Fruit fly (Drosophila melanogaster): ENCODE data around the gene CG11149.

Gene CG11149

DNA sequence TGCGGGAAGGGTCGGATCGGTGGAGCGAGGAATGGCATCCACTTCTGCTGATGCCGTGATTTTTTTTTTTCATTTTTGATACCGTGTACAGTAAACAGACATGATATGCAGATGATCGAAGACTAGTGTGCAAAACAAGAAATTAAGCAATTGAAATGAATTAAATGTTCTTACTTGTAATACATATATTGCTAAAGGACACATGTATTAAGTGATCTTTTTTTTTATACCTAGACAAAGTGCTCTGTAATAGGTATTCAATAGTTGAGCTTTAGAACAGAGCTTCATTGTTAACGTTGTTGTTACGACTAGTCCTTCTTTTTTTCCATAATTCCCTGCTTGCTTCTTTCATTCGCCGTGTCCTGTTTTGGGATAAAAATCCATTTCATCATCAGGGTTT lies 30.7 kb upstream of the CG11149 start:
- TF ChIP-seq Rel (GFP tag; optimal IDR thresholded peaks at IDR 0.05) = no peak
- no peak for TF ChIP-seq Rel (tag; optimal IDR thresholded peaks at IDR 0.05)
- TF ChIP-seq lola (GFP tag; optimal IDR thresholded peaks at IDR 0.05) = no peak
- no peak for TF ChIP-seq usp (GFP tag; optimal IDR thresholded peaks at IDR 0.05)
- TF ChIP-seq dl (GFP tag; optimal IDR thresholded peaks at IDR 0.05; ENCODE audit: insufficient read depth in 1 of 2, partially characterized antibody in 2 of 2) = no peak
- TF ChIP-seq Hr83 (GFP tag; optimal IDR thresholded peaks at IDR 0.05; ENCODE audit: poor library complexity, severe bottlenecking) = no peak
- TF ChIP-seq woc (GFP tag; optimal IDR thresholded peaks at IDR 0.05) = peak; percentile 50
- no peak for TF ChIP-seq sage (GFP tag; optimal IDR thresholded peaks at IDR 0.05)
- no peak for TF ChIP-seq dsf (GFP tag; optimal IDR thresholded peaks at IDR 0.05; ENCODE audit: borderline replicate concordance)
- no peak for TF ChIP-seq sv (GFP tag; optimal IDR thresholded peaks at IDR 0.05)
- peak; percentile 55 for TF ChIP-seq fru (GFP tag; optimal IDR thresholded peaks at IDR 0.05)
- TF ChIP-seq brk (GFP tag; optimal IDR thresholded peaks at IDR 0.05) = no peak
- no peak for TF ChIP-seq Myc (optimal IDR thresholded peaks at IDR 0.05)
- peak; percentile 28 for TF ChIP-seq br (GFP tag; optimal IDR thresholded peaks at IDR 0.05)
- no peak for TF ChIP-seq Abd-B (GFP tag; optimal IDR thresholded peaks at IDR 0.05)
- no peak for TF ChIP-seq Jra (GFP tag; optimal IDR thresholded peaks at IDR 0.05)
- peak; percentile 40 for TF ChIP-seq ey (GFP tag; optimal IDR thresholded peaks at IDR 0.05)
- TF ChIP-seq psq (GFP tag; optimal IDR thresholded peaks at IDR 0.05) = peak; percentile 42
- no peak for TF ChIP-seq CrebA (GFP tag; optimal IDR thresholded peaks at IDR 0.05; ENCODE audit: borderline replicate concordance)
- no peak for TF ChIP-seq CG9705 (GFP tag; optimal IDR thresholded peaks at IDR 0.05)
- TF ChIP-seq CG32264 (GFP tag; optimal IDR thresholded peaks at IDR 0.05) = no peak
- no peak for TF ChIP-seq pan (optimal IDR thresholded peaks at IDR 0.05)
- TF ChIP-seq foxo (GFP tag; optimal IDR thresholded peaks at IDR 0.05) = peak in 1 of 2 experiments; percentile 28
- no peak for TF ChIP-seq Hr78 (GFP tag; optimal IDR thresholded peaks at IDR 0.05)
- no peak for TF ChIP-seq Dfd (GFP tag; optimal IDR thresholded peaks at IDR 0.05)
- TF ChIP-seq OdsH (GFP tag; optimal IDR thresholded peaks at IDR 0.05) = peak; percentile 38
- no peak for TF ChIP-seq Vsx2 (GFP tag; optimal IDR thresholded peaks at IDR 0.05; ENCODE audit: partially characterized antibody)
- no peak for TF ChIP-seq tai (GFP tag; optimal IDR thresholded peaks at IDR 0.05)
- no peak for TF ChIP-seq Mio (GFP tag; optimal IDR thresholded peaks at IDR 0.05)
- TF ChIP-seq rgr (GFP tag; optimal IDR thresholded peaks at IDR 0.05) = peak; percentile 33
- no peak for TF ChIP-seq dmrt93B (GFP tag; optimal IDR thresholded peaks at IDR 0.05)
- no peak for TF ChIP-seq Dif (GFP tag; optimal IDR thresholded peaks at IDR 0.05; ENCODE audit: partially characterized antibody)
- TF ChIP-seq Hnf4 (GFP tag; optimal IDR thresholded peaks at IDR 0.05) = no peak
- peak; percentile 50 for TF ChIP-seq h (GFP tag; optimal IDR thresholded peaks at IDR 0.05)
- TF ChIP-seq jim (GFP tag; optimal IDR thresholded peaks at IDR 0.05) = no peak
- peak; percentile 31 for TF ChIP-seq HLH106 (tag; optimal IDR thresholded peaks at IDR 0.05)
- TF ChIP-seq Sp1 (GFP tag; optimal IDR thresholded peaks at IDR 0.05) = peak; percentile 24
- TF ChIP-seq N (GFP tag; optimal IDR thresholded peaks at IDR 0.05) = no peak
- no peak for TF ChIP-seq GATAd (GFP tag; optimal IDR thresholded peaks at IDR 0.05)

DNA sequence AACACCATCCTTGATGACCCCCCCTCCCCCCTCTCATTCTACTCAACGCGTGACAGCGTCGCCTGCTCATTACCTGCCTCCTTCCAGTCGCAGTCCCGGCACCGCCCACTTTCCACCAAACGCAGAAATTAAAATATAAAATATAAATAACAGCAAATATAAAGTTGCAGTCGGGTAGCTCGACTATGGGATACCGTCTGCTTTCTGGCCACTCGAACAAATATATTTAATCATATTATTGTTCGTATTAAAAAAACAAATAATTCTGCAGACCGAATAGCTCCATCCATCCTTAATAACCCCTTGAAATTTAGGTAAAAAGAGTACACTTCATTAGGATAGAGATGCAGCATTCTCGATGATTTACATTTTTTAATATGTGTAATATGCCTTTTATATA lies 27.5 kb upstream of the CG11149 start:
- TF ChIP-seq h (GFP tag; optimal IDR thresholded peaks at IDR 0.05) = no peak
- no peak for TF ChIP-seq foxo (GFP tag; optimal IDR thresholded peaks at IDR 0.05)
- TF ChIP-seq Dfd (GFP tag; optimal IDR thresholded peaks at IDR 0.05) = no peak
- TF ChIP-seq lola (GFP tag; optimal IDR thresholded peaks at IDR 0.05) = no peak
- TF ChIP-seq Rel (GFP tag; optimal IDR thresholded peaks at IDR 0.05) = no peak
- no peak for TF ChIP-seq Rel (tag; optimal IDR thresholded peaks at IDR 0.05)
- no peak for TF ChIP-seq Mio (GFP tag; optimal IDR thresholded peaks at IDR 0.05)
- TF ChIP-seq dmrt93B (GFP tag; optimal IDR thresholded peaks at IDR 0.05) = no peak
- TF ChIP-seq dl (GFP tag; optimal IDR thresholded peaks at IDR 0.05; ENCODE audit: insufficient read depth in 1 of 2, partially characterized antibody in 2 of 2) = no peak
- no peak for TF ChIP-seq ey (GFP tag; optimal IDR thresholded peaks at IDR 0.05)
- no peak for TF ChIP-seq rgr (GFP tag; optimal IDR thresholded peaks at IDR 0.05)
- no peak for TF ChIP-seq Hr78 (GFP tag; optimal IDR thresholded peaks at IDR 0.05)
- no peak for TF ChIP-seq Vsx2 (GFP tag; optimal IDR thresholded peaks at IDR 0.05; ENCODE audit: partially characterized antibody)
- no peak for TF ChIP-seq Hr83 (GFP tag; optimal IDR thresholded peaks at IDR 0.05; ENCODE audit: poor library complexity, severe bottlenecking)
- no peak for TF ChIP-seq sage (GFP tag; optimal IDR thresholded peaks at IDR 0.05)
- TF ChIP-seq HLH106 (tag; optimal IDR thresholded peaks at IDR 0.05) = no peak
- no peak for TF ChIP-seq Abd-B (GFP tag; optimal IDR thresholded peaks at IDR 0.05)
- TF ChIP-seq CrebA (GFP tag; optimal IDR thresholded peaks at IDR 0.05; ENCODE audit: borderline replicate concordance) = no peak
- TF ChIP-seq woc (GFP tag; optimal IDR thresholded peaks at IDR 0.05) = no peak
- TF ChIP-seq Myc (optimal IDR thresholded peaks at IDR 0.05) = no peak
- no peak for TF ChIP-seq Jra (GFP tag; optimal IDR thresholded peaks at IDR 0.05)
